Worm (Caenorhabditis elegans) whole organism, L2 larva: Measurements from ENCODE around the gene R07E3.4.

Experiments used
- C34F6.9 ChIP-seq: fragments of 150-350 bp; optimal IDR thresholded peaks from 2 replicates; lab custom pipeline; 2014; ENCODE audit warnings: missing biosample characterization, missing genetic modification characterization
- F13H6.1 ChIP-seq: sonication (generic microtip); optimal IDR thresholded peaks from 2 replicates; lab custom pipeline; 2016; ENCODE audit warnings: missing genetic modification characterization, missing compliant biosample characterization
- R02D3.7 ChIP-seq: fragments of 150-350 bp; optimal IDR thresholded peaks from 2 replicates; lab custom pipeline; 2014; ENCODE audit warnings: missing biosample characterization, missing genetic modification characterization
- Y55F3AM.14 ChIP-seq: fragments of 200-800 bp; sonication (Bioruptor generic); optimal IDR thresholded peaks from 2 replicates; lab custom pipeline; 2018; ENCODE audit warnings: mild to moderate bottlenecking, missing genetic modification characterization, missing compliant biosample characterization
- aly-2 ChIP-seq: fragments of 150-350 bp; optimal IDR thresholded peaks from 2 replicates; lab custom pipeline; 2014; ENCODE audit warnings: missing biosample characterization, missing genetic modification characterization
- blmp-1 ChIP-seq: sonication (generic microtip); optimal IDR thresholded peaks from 2 replicates; lab custom pipeline; 2017; ENCODE audit warnings: missing genetic modification characterization, mild to moderate bottlenecking, missing compliant biosample characterization, antibody characterized with exemption, moderate library complexity; ENCODE audit not compliant: insufficient read depth
- ceh-16 ChIP-seq: fragments of 150-350 bp; optimal IDR thresholded peaks from 2 replicates; lab custom pipeline; 2014; ENCODE audit warnings: missing biosample characterization, missing genetic modification characterization
- ceh-82 ChIP-seq: fragments of 150-350 bp; optimal IDR thresholded peaks from 2 replicates; lab custom pipeline; 2014; ENCODE audit warnings: missing biosample characterization, missing genetic modification characterization
- crh-2 ChIP-seq: sonication (generic microtip); optimal IDR thresholded peaks from 2 replicates; lab custom pipeline; 2017; ENCODE audit warnings: missing biosample characterization, missing genetic modification characterization
- egl-27 ChIP-seq: sonication (generic microtip); optimal IDR thresholded peaks from 3 replicates; lab custom pipeline; 2017; ENCODE audit warnings: missing biosample characterization, missing genetic modification reagents, missing genetic modification characterization
- elt-1 ChIP-seq: fragments of 150-350 bp; optimal IDR thresholded peaks from 2 replicates; lab custom pipeline; 2014; ENCODE audit warnings: missing biosample characterization, missing genetic modification characterization
- elt-3 ChIP-seq: sonication (generic microtip); optimal IDR thresholded peaks from 2 replicates; lab custom pipeline; 2017; ENCODE audit warnings: missing biosample characterization, missing genetic modification characterization
- fos-1 ChIP-seq: fragments of 150-350 bp; optimal IDR thresholded peaks from 2 replicates; lab custom pipeline; 2014; ENCODE audit warnings: missing biosample characterization, missing genetic modification characterization
- gmeb-1 ChIP-seq: fragments of 150-350 bp; optimal IDR thresholded peaks from 2 replicates; lab custom pipeline; 2014; ENCODE audit warnings: missing biosample characterization, missing genetic modification characterization
- lin-11 ChIP-seq: fragments of 150-350 bp; sonication (generic microtip); optimal IDR thresholded peaks from 2 replicates; lab custom pipeline; 2014; ENCODE audit warnings: missing biosample characterization, missing genetic modification characterization, inconsistent platforms, mixed read lengths
- lin-13 ChIP-seq: fragments of 150-350 bp; optimal IDR thresholded peaks from 2 replicates; lab custom pipeline; 2014; ENCODE audit warnings: missing biosample characterization, missing genetic modification reagents, missing genetic modification characterization
- lsy-2 ChIP-seq, 2 experiments: fragments of 150-350 bp in 1 of 2; sonication (generic microtip) in 1 of 2; optimal IDR thresholded peaks; 2 replicates each; lab custom pipeline; 2014 to 2017; ENCODE audit warnings: missing biosample characterization in 2 of 2, missing genetic modification characterization in 2 of 2
- mab-5 ChIP-seq: fragments of 150-350 bp; optimal IDR thresholded peaks from 2 replicates; lab custom pipeline; 2014; ENCODE audit warnings: missing biosample characterization, missing genetic modification characterization
- mdl-1 ChIP-seq, 2 experiments: fragments of 150-350 bp in 1 of 2; sonication (generic microtip) in 1 of 2; optimal IDR thresholded peaks; 2 replicates each; lab custom pipeline; 2017; ENCODE audit warnings: missing biosample characterization in 2 of 2, missing genetic modification characterization in 2 of 2
- nhr-10 ChIP-seq: sonication (generic microtip); optimal IDR thresholded peaks from 2 replicates; lab custom pipeline; 2017; ENCODE audit warnings: missing biosample characterization, missing genetic modification characterization
- nhr-11 ChIP-seq: fragments of 150-350 bp; optimal IDR thresholded peaks from 2 replicates; lab custom pipeline; 2014; ENCODE audit warnings: missing biosample characterization, missing genetic modification characterization
- nhr-129 ChIP-seq: fragments of 150-350 bp; optimal IDR thresholded peaks from 2 replicates; lab custom pipeline; 2014; ENCODE audit warnings: missing biosample characterization, missing genetic modification characterization
- nhr-21 ChIP-seq: fragments of 150-350 bp; optimal IDR thresholded peaks from 2 replicates; lab custom pipeline; 2014; ENCODE audit warnings: missing biosample characterization, missing genetic modification characterization
- nhr-23 ChIP-seq: fragments of 150-350 bp; optimal IDR thresholded peaks from 2 replicates; lab custom pipeline; 2014; ENCODE audit warnings: missing biosample characterization, missing genetic modification reagents, missing genetic modification characterization
- nhr-25 ChIP-seq: fragments of 150-350 bp; sonication (generic microtip); optimal IDR thresholded peaks from 3 replicates; lab custom pipeline; 2014; ENCODE audit warnings: missing biosample characterization, missing genetic modification characterization
- nhr-6 ChIP-seq: fragments of 150-350 bp; optimal IDR thresholded peaks from 2 replicates; lab custom pipeline; 2014; ENCODE audit warnings: missing biosample characterization, missing genetic modification characterization
- peb-1 ChIP-seq: fragments of 150-350 bp; optimal IDR thresholded peaks from 2 replicates; lab custom pipeline; 2014; ENCODE audit warnings: missing biosample characterization, missing genetic modification characterization
- sem-4 ChIP-seq: fragments of 150-350 bp; optimal IDR thresholded peaks from 2 replicates; lab custom pipeline; 2014; ENCODE audit warnings: missing biosample characterization, missing genetic modification reagents, missing genetic modification characterization
- skn-1 ChIP-seq: sonication (generic microtip); optimal IDR thresholded peaks from 2 replicates; lab custom pipeline; 2017; ENCODE audit warnings: missing biosample characterization, missing genetic modification characterization
- sma-3 ChIP-seq: sonication (generic microtip); optimal IDR thresholded peaks from 2 replicates; lab custom pipeline; 2016; ENCODE audit warnings: missing genetic modification reagents, missing genetic modification characterization, missing compliant biosample characterization
- sma-9 ChIP-seq, 2 experiments: fragments of 150-350 bp in 1 of 2; sonication (generic microtip) in 1 of 2; optimal IDR thresholded peaks; 2 replicates each; lab custom pipeline; 2014 to 2016; ENCODE audit warnings: missing genetic modification characterization in 2 of 2, mild to moderate bottlenecking in 1 of 2, missing biosample characterization in 1 of 2, missing compliant biosample characterization in 1 of 2, missing genetic modification reagents in 1 of 2, moderate library complexity in 1 of 2
- snpc-4 ChIP-seq: fragments of 150-350 bp; optimal IDR thresholded peaks from 2 replicates; lab custom pipeline; 2014; ENCODE audit warnings: missing biosample characterization, missing genetic modification characterization
- unc-39 ChIP-seq: fragments of 150-350 bp; optimal IDR thresholded peaks from 2 replicates; lab custom pipeline; 2014; ENCODE audit warnings: missing biosample characterization, missing genetic modification characterization
- unc-55 ChIP-seq: fragments of 150-350 bp; sonication (generic microtip); optimal IDR thresholded peaks from 3 replicates; lab custom pipeline; 2014; ENCODE audit warnings: missing biosample characterization, missing genetic modification reagents, missing genetic modification characterization
- unc-62 ChIP-seq: fragments of 150-350 bp; optimal IDR thresholded peaks from 2 replicates; lab custom pipeline; 2014; ENCODE audit warnings: missing biosample characterization, missing genetic modification reagents, missing genetic modification characterization
- zag-1 ChIP-seq: fragments of 150-350 bp; optimal IDR thresholded peaks from 2 replicates; lab custom pipeline; 2014; ENCODE audit warnings: missing biosample characterization, missing genetic modification characterization
- ztf-4 ChIP-seq: fragments of 150-350 bp; optimal IDR thresholded peaks from 2 replicates; lab custom pipeline; 2014; ENCODE audit warnings: missing biosample characterization, missing genetic modification characterization

Gene R07E3.4

ce11 chrX:10336592-10336991 is 3.4 kb upstream of the R07E3.4 start:
- no peak for TF ChIP-seq nhr-10 (tag; lab: Kevin White, UChicago)
- TF ChIP-seq fos-1 (tag; lab: Kevin White, UChicago): no peak
- no peak for TF ChIP-seq nhr-21 (tag; lab: Kevin White, UChicago)
- no peak for TF ChIP-seq elt-3
- TF ChIP-seq F13H6.1 (tag; lab: Kevin White, UChicago): no peak
- TF ChIP-seq C34F6.9 (tag; lab: Kevin White, UChicago): no peak
- no peak for TF ChIP-seq mdl-1 (tag; optimal IDR thresholded peaks at IDR 0.05; lab: Kevin White, UChicago)
- TF ChIP-seq lin-13 (GFP tag; lab: Kevin White, UChicago): no peak
- TF ChIP-seq lin-11 (tag; lab: Kevin White, UChicago): no peak
- TF ChIP-seq crh-2 (tag; lab: Kevin White, UChicago): no peak
- TF ChIP-seq sem-4 (tag; lab: Kevin White, UChicago): no peak

- no peak for TF ChIP-seq snpc-4 (tag; lab: Kevin White, UChicago)
- TF ChIP-seq zag-1: no peak
- TF ChIP-seq elt-3: no peak
- TF ChIP-seq ceh-82 (tag; lab: Kevin White, UChicago): no peak
- no peak for TF ChIP-seq nhr-6
Measured at ce11 chrX:10336138-10336537, 3.0 kb upstream of the R07E3.4 start, which contains the start of gene idpa-3. TSS of gene idpa-3 (plus strand) at chrX:10336438.

- TF ChIP-seq fos-1 (tag; lab: Kevin White, UChicago): peak; percentile 40
- no peak for TF ChIP-seq R02D3.7 (tag; lab: Kevin White, UChicago)
- TF ChIP-seq F13H6.1 (tag; lab: Kevin White, UChicago): peak; percentile 39
- no peak for TF ChIP-seq mdl-1 (tag; optimal IDR thresholded peaks at IDR 0.05; lab: Kevin White, UChicago)
- no peak for TF ChIP-seq elt-1 (tag; lab: Kevin White, UChicago)
- TF ChIP-seq nhr-129 (tag; lab: Kevin White, UChicago): peak; percentile 50
- TF ChIP-seq nhr-6: peak; percentile 2
- TF ChIP-seq nhr-21 (tag; lab: Kevin White, UChicago): peak; percentile 39
- TF ChIP-seq egl-27 (tag; lab: Kevin White, UChicago): peak; percentile 47
- no peak for TF ChIP-seq gmeb-1 (tag; lab: Kevin White, UChicago)
- no peak for TF ChIP-seq skn-1 (tag; lab: Kevin White, UChicago)
- TF ChIP-seq nhr-23: no peak
- TF ChIP-seq aly-2 (tag; lab: Kevin White, UChicago): no peak
- no peak for TF ChIP-seq unc-39 (tag; lab: Kevin White, UChicago)
- peak; percentile 91 for TF ChIP-seq sma-9 (GFP tag; optimal IDR thresholded peaks at IDR 0.05; lab: Kevin White, UChicago)
- no peak for TF ChIP-seq sma-9 (tag; optimal IDR thresholded peaks at IDR 0.05; lab: Kevin White, UChicago)
- TF ChIP-seq unc-55 (GFP tag; lab: Kevin White, UChicago): no peak
- peak in 1 of 2 experiments; percentile 37 for TF ChIP-seq lsy-2 (tag; optimal IDR thresholded peaks at IDR 0.05; lab: Kevin White, UChicago)
- TF ChIP-seq unc-62: no peak
- peak; percentile 26 for TF ChIP-seq blmp-1 (tag; lab: Kevin White, UChicago)
- TF ChIP-seq peb-1 (tag; lab: Kevin White, UChicago): no peak
- TF ChIP-seq nhr-10 (tag; lab: Kevin White, UChicago): no peak
- peak; percentile 6 for TF ChIP-seq lin-13 (GFP tag; lab: Kevin White, UChicago)
- TF ChIP-seq crh-2 (tag; lab: Kevin White, UChicago): peak; percentile 27
- TF ChIP-seq ceh-16 (tag; lab: Kevin White, UChicago): no peak
- peak; percentile 68 for TF ChIP-seq sem-4 (tag; lab: Kevin White, UChicago)
- peak; percentile 77 for TF ChIP-seq sma-3 (GFP tag; lab: Kevin White, UChicago)
- no peak for TF ChIP-seq Y55F3AM.14 (GFP tag; lab: Kevin White, UChicago)
- TF ChIP-seq mab-5: no peak
- peak; percentile 48 for TF ChIP-seq C34F6.9 (tag; lab: Kevin White, UChicago)
Measured at ce11 chrX:10332035-10332614, 1.0 kb downstream of the R07E3.4 start.

- TF ChIP-seq Y55F3AM.14 (GFP tag; lab: Kevin White, UChicago): no peak
- TF ChIP-seq elt-3: no peak
- TF ChIP-seq ztf-4: no peak
- TF ChIP-seq unc-62: no peak
- no peak for TF ChIP-seq elt-1 (tag; lab: Kevin White, UChicago)
- TF ChIP-seq C34F6.9 (tag; lab: Kevin White, UChicago): no peak
- TF ChIP-seq egl-27 (tag; lab: Kevin White, UChicago): no peak
- TF ChIP-seq mdl-1 (tag; optimal IDR thresholded peaks at IDR 0.05; lab: Kevin White, UChicago): no peak
- TF ChIP-seq mab-5: no peak
- no peak for TF ChIP-seq unc-55 (GFP tag; lab: Kevin White, UChicago)
- TF ChIP-seq lin-11 (tag; lab: Kevin White, UChicago): no peak
- no peak for TF ChIP-seq unc-39 (tag; lab: Kevin White, UChicago)
- TF ChIP-seq nhr-11 (tag; lab: Kevin White, UChicago): no peak
- no peak for TF ChIP-seq peb-1 (tag; lab: Kevin White, UChicago)
- TF ChIP-seq skn-1 (tag; lab: Kevin White, UChicago): no peak
- no peak for TF ChIP-seq nhr-25 (tag; lab: Kevin White, UChicago)
- no peak for TF ChIP-seq nhr-6
Measured at ce11 chrX:10327323-10328022, 5.7 kb downstream of the R07E3.4 start, which contains the start of gene acl-5. TSS of gene acl-5 (minus strand) at chrX:10327456.
